Fruit fly (Drosophila melanogaster): ENCODE data around the gene Tgs1.

- no peak for TF ChIP-seq CG8478 (optimal IDR thresholded peaks at IDR 0.05)
- no peak for TF ChIP-seq CTCF (optimal IDR thresholded peaks at IDR 0.05)
Measured at dm6 chr3R:18277406-18277805, 22.1 kb downstream of the Tgs1 start.
